Fruit fly (Drosophila melanogaster): ENCODE data around the gene AIF.

Gene AIF

dm6 chr2L:2177969-2178809, 26.6 kb downstream of the AIF start, which contains the start of gene aop (continued):
- TF ChIP-seq B-H1 (GFP tag; IDR thresholded peaks at IDR 0.05) (no peak), CG10366 (GFP tag; IDR thresholded peaks at IDR 0.05) (no peak), NFAT (GFP tag; IDR thresholded peaks at IDR 0.05) (peak; percentile 36; the same call in 1 of the 2 replicates), Nf-YA (GFP tag; IDR thresholded peaks at IDR 0.05) (no peak), phol (tag; optimal IDR thresholded peaks at IDR 0.05) (no peak), gsb (GFP tag; IDR thresholded peaks at IDR 0.05) (no peak), Mad (GFP tag; optimal IDR thresholded peaks at IDR 0.05) (no peak), CG14050 (GFP tag; IDR thresholded peaks at IDR 0.05) (no peak), CG12942 (GFP tag; optimal IDR thresholded peaks at IDR 0.05) (no peak), Spps (tag; optimal IDR thresholded peaks at IDR 0.05) (peak; percentile 39), Jarid2 (GFP tag; optimal IDR thresholded peaks at IDR 0.05) (peak; percentile 98), Dek (tag; optimal IDR thresholded peaks at IDR 0.05) (no peak), CG11696 (GFP tag; IDR thresholded peaks at IDR 0.05) (no peak), CG2120 (GFP tag; optimal IDR thresholded peaks at IDR 0.05) (no peak), psq (GFP tag; optimal IDR thresholded peaks at IDR 0.05) (peak; percentile 71), prd (optimal IDR thresholded peaks at IDR 0.05) (no peak), prd (GFP tag; IDR thresholded peaks at IDR 0.05) (no peak), CG12071 (GFP tag; optimal IDR thresholded peaks at IDR 0.05) (peak; percentile 56), CG7963 (GFP tag; IDR thresholded peaks at IDR 0.05; ENCODE audit: partially characterized antibody) (peak; percentile 21; the same call in 1 of the 3 replicates), CG1529 (GFP tag; optimal IDR thresholded peaks at IDR 0.05) (peak; percentile 9), chinmo (GFP tag; IDR thresholded peaks at IDR 0.05; ENCODE audit: partially characterized antibody) (peak; percentile 67; the same call in 1 of the 4 replicates), amos (GFP tag; IDR thresholded peaks at IDR 0.05; ENCODE audit: partially characterized antibody) (peak; percentile 32; the same call in 1 of the 2 replicates), CG16779 (GFP tag; IDR thresholded peaks at IDR 0.05) (no peak), CG10462 (GFP tag; optimal IDR thresholded peaks at IDR 0.05) (no peak), Doc2 (GFP tag; IDR thresholded peaks at IDR 0.05) (no peak), exex (tag; optimal IDR thresholded peaks at IDR 0.05) (peak; percentile 48), CG3407 (GFP tag; optimal IDR thresholded peaks at IDR 0.05) (peak; percentile 5), CG9609 (GFP tag; optimal IDR thresholded peaks at IDR 0.05) (no peak), shn (GFP tag; optimal IDR thresholded peaks at IDR 0.05) (no peak), zfh2 (GFP tag; optimal IDR thresholded peaks at IDR 0.05) (no peak), Sox102F (GFP tag; optimal IDR thresholded peaks at IDR 0.05) (no peak), CG2678 (tag; optimal IDR thresholded peaks at IDR 0.05) (peak; percentile 19), sr (GFP tag; IDR thresholded peaks at IDR 0.05) (peak; percentile 73; the same call in 2 of the 3 replicates), Atf3 (GFP tag; optimal IDR thresholded peaks at IDR 0.05) (no peak), CG17328 (GFP tag; IDR thresholded peaks at IDR 0.05) (peak; percentile 56), wdn (GFP tag; IDR thresholded peaks at IDR 0.05) (no peak), CG17568 (GFP tag; optimal IDR thresholded peaks at IDR 0.05) (no peak), C15 (GFP tag; IDR thresholded peaks at IDR 0.05) (no peak), Ets65A (GFP tag) (peak; percentile 91), slou (GFP tag; optimal IDR thresholded peaks at IDR 0.05) (no peak), mld (GFP tag; IDR thresholded peaks at IDR 0.05; ENCODE audit: partially characterized antibody) (no peak), CG9817 (tag; optimal IDR thresholded peaks at IDR 0.05) (no peak), CG10654 (GFP tag; optimal IDR thresholded peaks at IDR 0.05) (no peak), CG11093 (GFP tag; IDR thresholded peaks at IDR 0.05) (no peak), HHEX (GFP tag; optimal IDR thresholded peaks at IDR 0.05) (no peak), her (GFP tag; optimal IDR thresholded peaks at IDR 0.05) (peak; percentile 28), CG8359 (GFP tag; optimal IDR thresholded peaks at IDR 0.05; ENCODE audit: borderline replicate concordance) (no peak), HmgD (GFP tag; optimal IDR thresholded peaks at IDR 0.05) (no peak), CG34422 (GFP tag; IDR thresholded peaks at IDR 0.05) (peak; percentile 58; the same call in 1 of the 3 replicates), tna (GFP tag; IDR thresholded peaks at IDR 0.05; ENCODE audit: partially characterized antibody) (peak; percentile 30; the same call in 1 of the 2 replicates)
